Fruit fly (Drosophila melanogaster) whole organism, prepupa: Measurements from ENCODE around the gene upSET.

Experiments used
- Blimp-1 ChIP-seq: fragments of 200-800 bp; sonication (Bioruptor generic); optimal IDR thresholded peaks from 3 replicates; lab custom pipeline; 2017; ENCODE audit warnings: missing biosample characterization, missing genetic modification characterization, mild to moderate bottlenecking, moderate library complexity, missing genetic modification reagents
- CG10631 ChIP-seq: fragments of 200-800 bp; sonication (Bioruptor generic); optimal IDR thresholded peaks from 2 replicates; lab custom pipeline; 2016; ENCODE audit warnings: missing biosample characterization, missing genetic modification characterization
- CG11762 ChIP-seq: fragments of 200-800 bp; sonication (Bioruptor generic); optimal IDR thresholded peaks from 3 replicates; lab custom pipeline; 2016; ENCODE audit warnings: missing biosample characterization, missing genetic modification characterization; ENCODE audit not compliant: insufficient read depth
- CG11902 ChIP-seq: fragments of 200-800 bp; sonication (Bioruptor generic); optimal IDR thresholded peaks from 3 replicates; lab custom pipeline; 2016; ENCODE audit warnings: missing biosample characterization, missing genetic modification characterization
- CG16779 ChIP-seq: fragments of 200-800 bp; sonication (Bioruptor generic); optimal IDR thresholded peaks from 3 replicates; lab custom pipeline; 2017; ENCODE audit warnings: missing biosample characterization, mild to moderate bottlenecking, missing genetic modification characterization
- CG3032 ChIP-seq: fragments of 200-800 bp; optimal IDR thresholded peaks from 2 replicates; lab custom pipeline; 2019; ENCODE audit warnings: missing biosample characterization, mild to moderate bottlenecking, missing genetic modification characterization, moderate library complexity
- CG31627 ChIP-seq: fragments of 200-800 bp; sonication (Bioruptor generic); optimal IDR thresholded peaks from 3 replicates; lab custom pipeline; 2016; ENCODE audit warnings: missing biosample characterization, missing genetic modification characterization
- CG32006 ChIP-seq: fragments of 200-800 bp; sonication (Bioruptor generic); optimal IDR thresholded peaks from 3 replicates; lab custom pipeline; 2017; ENCODE audit warnings: missing biosample characterization, mild to moderate bottlenecking, missing genetic modification characterization
- CG34406 ChIP-seq: fragments of 200-800 bp; sonication (Bioruptor generic); optimal IDR thresholded peaks from 3 replicates; lab custom pipeline; 2016; ENCODE audit warnings: missing biosample characterization, missing genetic modification characterization
- CG3919 ChIP-seq: fragments of 200-800 bp; sonication (Bioruptor generic); optimal IDR thresholded peaks from 3 replicates; lab custom pipeline; 2016; ENCODE audit warnings: missing biosample characterization, missing genetic modification characterization
- CG4318 ChIP-seq: fragments of 200-800 bp; sonication (Bioruptor generic); optimal IDR thresholded peaks from 3 replicates; lab custom pipeline; 2017; ENCODE audit warnings: missing biosample characterization, mild to moderate bottlenecking, missing genetic modification characterization
- CG6163 ChIP-seq: fragments of 200-800 bp; sonication (Bioruptor generic); IDR thresholded peaks from 3 replicates; pipeline ENCODE4 v1.3.6; 2022; ENCODE audit warnings: missing biosample characterization, missing genetic modification characterization
- CG6276 ChIP-seq: fragments of 200-800 bp; sonication (Bioruptor generic); optimal IDR thresholded peaks from 2 replicates; lab custom pipeline; 2017; ENCODE audit warnings: missing biosample characterization, mild to moderate bottlenecking, missing genetic modification characterization
- CG6792 ChIP-seq: fragments of 200-800 bp; sonication (Bioruptor generic); optimal IDR thresholded peaks from 3 replicates; lab custom pipeline; 2016; ENCODE audit warnings: missing biosample characterization, missing genetic modification characterization
- CG6808 ChIP-seq: fragments of 200-800 bp; sonication (Bioruptor generic); optimal IDR thresholded peaks from 3 replicates; lab custom pipeline; 2017; ENCODE audit warnings: missing biosample characterization, missing genetic modification characterization, mild to moderate bottlenecking, moderate library complexity, missing genetic modification reagents
- CG6854 ChIP-seq: fragments of 200-800 bp; sonication (Bioruptor generic); optimal IDR thresholded peaks from 2 replicates; lab custom pipeline; 2017; ENCODE audit warnings: missing biosample characterization, mild to moderate bottlenecking, missing genetic modification characterization
- CG7368 ChIP-seq: fragments of 200-800 bp; sonication (Bioruptor generic); optimal IDR thresholded peaks from 3 replicates; lab custom pipeline; 2016; ENCODE audit warnings: missing biosample characterization, missing genetic modification characterization
- CG8319 ChIP-seq: fragments of 200-800 bp; sonication (Bioruptor generic); optimal IDR thresholded peaks from 3 replicates; lab custom pipeline; 2016; ENCODE audit warnings: missing biosample characterization, missing genetic modification characterization
- CG8632 ChIP-seq: fragments of 200-800 bp; sonication (Bioruptor generic); optimal IDR thresholded peaks from 3 replicates; lab custom pipeline; 2016; ENCODE audit warnings: missing biosample characterization, missing genetic modification characterization
- CG9139 ChIP-seq: fragments of 200-800 bp; sonication (Bioruptor generic); optimal IDR thresholded peaks from 3 replicates; lab custom pipeline; 2017; ENCODE audit warnings: missing biosample characterization, mild to moderate bottlenecking, missing genetic modification characterization
- Eip75B ChIP-seq: fragments of 200-800 bp; sonication (Bioruptor generic); optimal IDR thresholded peaks from 3 replicates; lab custom pipeline; 2016; ENCODE audit warnings: missing biosample characterization, missing genetic modification characterization
- Eip78C ChIP-seq: fragments of 200-800 bp; sonication (Bioruptor generic); peaks from one replicate; lab custom pipeline; 2016; ENCODE audit warnings: missing biosample characterization, missing genetic modification characterization
- Eip93F ChIP-seq: fragments of 200-800 bp; sonication (Bioruptor generic); optimal IDR thresholded peaks from 2 replicates; lab custom pipeline; 2016; ENCODE audit warnings: missing biosample characterization, mild to moderate bottlenecking, missing genetic modification characterization
- Ets21C ChIP-seq: fragments of 200-800 bp; sonication (Bioruptor generic); optimal IDR thresholded peaks from 3 replicates; lab custom pipeline; 2016; ENCODE audit warnings: missing biosample characterization, missing genetic modification characterization
- Ets96B ChIP-seq: fragments of 200-800 bp; optimal IDR thresholded peaks from 2 replicates; lab custom pipeline; 2019; ENCODE audit warnings: missing biosample characterization, mild to moderate bottlenecking, missing genetic modification characterization, moderate library complexity
- Hr38 ChIP-seq: sonication (Bioruptor generic); optimal IDR thresholded peaks from 2 replicates; lab custom pipeline; 2016; ENCODE audit warnings: missing biosample characterization, missing genetic modification characterization
- Hr39 ChIP-seq: fragments of 200-800 bp; sonication (Bioruptor generic); optimal IDR thresholded peaks from 2 replicates; lab custom pipeline; 2016; ENCODE audit warnings: missing biosample characterization, missing genetic modification characterization
- Hr4 ChIP-seq: fragments of 200-800 bp; sonication (Bioruptor generic); optimal IDR thresholded peaks from 3 replicates; lab custom pipeline; 2016; ENCODE audit warnings: missing biosample characterization, missing genetic modification characterization
- Met ChIP-seq: fragments of 200-800 bp; sonication (Bioruptor generic); optimal IDR thresholded peaks from 3 replicates; lab custom pipeline; 2016; ENCODE audit warnings: missing biosample characterization, missing genetic modification characterization
- OdsH ChIP-seq: fragments of 200-800 bp; sonication (Bioruptor generic); optimal IDR thresholded peaks from 3 replicates; lab custom pipeline; 2016; ENCODE audit warnings: missing biosample characterization, missing genetic modification characterization
- Smox ChIP-seq: fragments of 200-800 bp; sonication (Bioruptor generic); optimal IDR thresholded peaks from 3 replicates; lab custom pipeline; 2016; ENCODE audit warnings: missing biosample characterization, missing genetic modification characterization
- Sox102F ChIP-seq: fragments of 200-800 bp; sonication (Bioruptor generic); optimal IDR thresholded peaks from 2 replicates; lab custom pipeline; 2016; ENCODE audit warnings: missing biosample characterization, mild to moderate bottlenecking, missing genetic modification characterization
- Sox14 ChIP-seq: fragments of 200-800 bp; sonication (Bioruptor generic); optimal IDR thresholded peaks from 3 replicates; lab custom pipeline; 2016; ENCODE audit warnings: missing biosample characterization, missing genetic modification characterization
- Sox15 ChIP-seq: fragments of 200-800 bp; sonication (Bioruptor generic); optimal IDR thresholded peaks from 3 replicates; lab custom pipeline; 2016; ENCODE audit warnings: missing biosample characterization, missing genetic modification characterization
- achi ChIP-seq: fragments of 200-800 bp; sonication (Bioruptor generic); optimal IDR thresholded peaks from 3 replicates; lab custom pipeline; 2016; ENCODE audit warnings: missing biosample characterization, missing genetic modification characterization
- acj6 ChIP-seq: fragments of 200-800 bp; sonication (Bioruptor generic); optimal IDR thresholded peaks from 3 replicates; lab custom pipeline; 2016; ENCODE audit warnings: missing biosample characterization, missing genetic modification characterization
- cyc ChIP-seq: fragments of 200-800 bp; sonication (Bioruptor generic); optimal IDR thresholded peaks from 3 replicates; lab custom pipeline; 2016; ENCODE audit warnings: missing biosample characterization, missing genetic modification characterization
- eg ChIP-seq: fragments of 200-800 bp; sonication (Bioruptor generic); IDR thresholded peaks from 3 replicates; pipeline ENCODE4 v1.3.6; 2022; ENCODE audit warnings: missing biosample characterization, missing genetic modification characterization
- esn ChIP-seq: fragments of 200-800 bp; sonication (Bioruptor generic); optimal IDR thresholded peaks from 2 replicates; lab custom pipeline; 2016; ENCODE audit warnings: missing biosample characterization, mild to moderate bottlenecking, missing genetic modification characterization, moderate library complexity
- fd59A ChIP-seq: fragments of 200-800 bp; sonication (Bioruptor generic); optimal IDR thresholded peaks from 2 replicates; lab custom pipeline; 2017; ENCODE audit warnings: missing biosample characterization, mild to moderate bottlenecking, missing genetic modification characterization, missing genetic modification reagents
- lz ChIP-seq: fragments of 200-800 bp; sonication (Bioruptor generic); optimal IDR thresholded peaks from 3 replicates; lab custom pipeline; 2016; ENCODE audit warnings: missing biosample characterization, missing genetic modification characterization
- net ChIP-seq: fragments of 200-800 bp; sonication (Bioruptor generic); optimal IDR thresholded peaks from 3 replicates; lab custom pipeline; 2016; ENCODE audit warnings: missing biosample characterization, missing genetic modification characterization
- pdm3 ChIP-seq: fragments of 200-800 bp; sonication (Bioruptor generic); optimal IDR thresholded peaks from 3 replicates; lab custom pipeline; 2016; ENCODE audit warnings: missing biosample characterization, missing genetic modification characterization
- salr ChIP-seq, 2 experiments: fragments of 200-800 bp; sonication (Bioruptor generic); optimal IDR thresholded peaks; 3 replicates each; lab custom pipeline; 2016 to 2018; ENCODE audit warnings: missing biosample characterization in 2 of 2, missing genetic modification characterization in 2 of 2, mild to moderate bottlenecking in 1 of 2
- svp ChIP-seq: fragments of 200-800 bp; sonication (Bioruptor generic); peaks from one replicate; lab custom pipeline; 2016; ENCODE audit warnings: missing biosample characterization, missing genetic modification characterization
- vri ChIP-seq: fragments of 200-800 bp; sonication (Bioruptor generic); optimal IDR thresholded peaks from 3 replicates; lab custom pipeline; 2016; ENCODE audit warnings: missing biosample characterization, mild to moderate bottlenecking, missing genetic modification characterization

The upSET gene

dm6 chr3L:14053073-14053643, 51.2 kb downstream of the upSET start, which contains the start of the genes CG13484 and Frl (continued):
- TF ChIP-seq Ets96B (tag; lab: Kevin White, UChicago), result peak; percentile 14
- TF ChIP-seq CG16779 (tag; lab: Kevin White, UChicago), result peak; percentile 43
- peak; percentile 44; the same call in 1 of the 3 replicates for TF ChIP-seq eg
- TF ChIP-seq CG3032, result peak; percentile 20
- peak; percentile 1 for TF ChIP-seq Hr39 (GFP tag; lab: Kevin White, UChicago)
- TF ChIP-seq Met (GFP tag; lab: Kevin White, UChicago), result no peak
- TF ChIP-seq salr (GFP tag; optimal IDR thresholded peaks at IDR 0.05; lab: Kevin White, UChicago), result no peak
- no peak for TF ChIP-seq Hr4 (GFP tag; lab: Kevin White, UChicago)
- TF ChIP-seq CG11762 (GFP tag; lab: Kevin White, UChicago), result no peak
- no peak for TF ChIP-seq CG4318 (GFP tag; lab: Kevin White, UChicago)
- peak; percentile 6 for TF ChIP-seq Smox (GFP tag; lab: Kevin White, UChicago)
- peak; percentile 48 for TF ChIP-seq CG9139
- no peak for TF ChIP-seq CG11902 (GFP tag; lab: Kevin White, UChicago)
- TF ChIP-seq cyc (GFP tag; lab: Kevin White, UChicago), result peak; percentile 27
- TF ChIP-seq achi, result no peak

- TF ChIP-seq CG11762 (GFP tag; lab: Kevin White, UChicago) (no peak), CG7368 (no peak), CG16779 (tag; lab: Kevin White, UChicago) (no peak), salr (GFP tag; optimal IDR thresholded peaks at IDR 0.05; lab: Kevin White, UChicago) (no peak)
Observed at dm6 chr3L:14053806-14054205, 51.9 kb downstream of the upSET start.

- TF ChIP-seq salr (GFP tag; optimal IDR thresholded peaks at IDR 0.05; lab: Kevin White, UChicago) (no peak), Smox (GFP tag; lab: Kevin White, UChicago) (peak; percentile 64), Hr39 (GFP tag; lab: Kevin White, UChicago) (peak; percentile 72), CG7368 (peak; percentile 4), Eip93F (GFP tag; lab: Kevin White, UChicago) (no peak), CG3919 (peak; percentile 56), net (GFP tag; lab: Kevin White, UChicago) (peak; percentile 27), vri (GFP tag; lab: Kevin White, UChicago) (peak; percentile 27), Blimp-1 (no peak), CG6163 (GFP tag; lab: Robert Waterston, UW) (no peak), Sox102F (GFP tag; lab: Kevin White, UChicago) (peak; percentile 74), CG10631 (GFP tag; lab: Kevin White, UChicago) (peak; percentile 18), CG9139 (no peak), CG6854 (GFP tag; lab: Kevin White, UChicago) (no peak), Eip75B (GFP tag; lab: Kevin White, UChicago) (peak; percentile 58), Ets96B (tag; lab: Kevin White, UChicago) (peak; percentile 14), Sox15 (GFP tag; lab: Kevin White, UChicago) (peak; percentile 42), CG6792 (GFP tag; lab: Kevin White, UChicago) (peak; percentile 53), CG8632 (GFP tag; lab: Kevin White, UChicago) (peak; percentile 52), cyc (GFP tag; lab: Kevin White, UChicago) (peak; percentile 38), CG3032 (peak; percentile 30), pdm3 (GFP tag; lab: Kevin White, UChicago) (peak; percentile 52), esn (GFP tag; lab: Kevin White, UChicago) (peak; percentile 77), Met (GFP tag; lab: Kevin White, UChicago) (peak; percentile 76), Sox14 (GFP tag; lab: Kevin White, UChicago) (peak; percentile 72), CG31627 (GFP tag; lab: Kevin White, UChicago) (peak; percentile 77), svp (peak; percentile 88), Ets21C (GFP tag; lab: Kevin White, UChicago) (peak; percentile 67), CG6276 (no peak), Eip78C (GFP tag; lab: Kevin White, UChicago) (peak; percentile 66), lz (GFP tag; lab: Kevin White, UChicago) (peak; percentile 69), Hr38 (GFP tag; lab: Kevin White, UChicago) (no peak), CG32006 (GFP tag; lab: Kevin White, UChicago) (peak; percentile 52), acj6 (GFP tag; lab: Kevin White, UChicago) (peak; percentile 60), OdsH (GFP tag; lab: Kevin White, UChicago) (peak; percentile 47), fd59A (GFP tag; lab: Kevin White, UChicago) (no peak), CG34406 (GFP tag; lab: Kevin White, UChicago) (peak; percentile 51), achi (peak; percentile 55), CG8319 (GFP tag; lab: Kevin White, UChicago) (peak; percentile 15), CG6808 (peak; percentile 38)
Observed at dm6 chr3L:14055260-14055696, 53.4 kb downstream of the upSET start.
